Worm (Caenorhabditis elegans): Measurements from ENCODE around the gene F17E5.2.
A peak's percentile ranks its signal among the peaks of the same experiment; 100 is the strongest.

Gene F17E5.2

DNA sequence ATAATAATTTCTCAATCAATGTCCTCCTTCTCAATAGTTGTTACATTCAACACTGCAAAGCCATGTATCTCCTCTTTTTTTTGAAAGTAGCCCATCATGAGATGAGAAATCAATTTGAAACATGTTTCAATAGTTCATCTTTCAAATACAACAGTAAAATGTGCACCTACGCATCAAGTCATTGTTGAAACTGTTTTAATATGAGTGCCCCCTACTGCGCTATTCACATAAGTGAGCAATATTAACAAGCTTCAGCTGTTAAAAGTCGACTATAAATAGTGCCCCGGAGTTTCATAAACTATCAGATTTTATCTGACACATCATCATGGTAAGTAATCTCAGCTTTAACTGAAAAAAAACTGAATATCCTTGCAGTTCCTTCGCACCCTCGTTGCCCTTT is 33.6 kb upstream of the F17E5.2 start, which contains the start of the genes nspc-15 and F19H6.6:
Gene nspc-15, plus strand, starts transcription at position 301 of the 400 bp plus-strand sequence.
Gene F19H6.6, plus strand, starts transcription at position 384 of the 400 bp plus-strand sequence.
- TF ChIP-seq flt-1 (GFP tag; IDR thresholded peaks at IDR 0.05) (no peak), ztf-23 (GFP tag; IDR thresholded peaks at IDR 0.05) (no peak)

DNA sequence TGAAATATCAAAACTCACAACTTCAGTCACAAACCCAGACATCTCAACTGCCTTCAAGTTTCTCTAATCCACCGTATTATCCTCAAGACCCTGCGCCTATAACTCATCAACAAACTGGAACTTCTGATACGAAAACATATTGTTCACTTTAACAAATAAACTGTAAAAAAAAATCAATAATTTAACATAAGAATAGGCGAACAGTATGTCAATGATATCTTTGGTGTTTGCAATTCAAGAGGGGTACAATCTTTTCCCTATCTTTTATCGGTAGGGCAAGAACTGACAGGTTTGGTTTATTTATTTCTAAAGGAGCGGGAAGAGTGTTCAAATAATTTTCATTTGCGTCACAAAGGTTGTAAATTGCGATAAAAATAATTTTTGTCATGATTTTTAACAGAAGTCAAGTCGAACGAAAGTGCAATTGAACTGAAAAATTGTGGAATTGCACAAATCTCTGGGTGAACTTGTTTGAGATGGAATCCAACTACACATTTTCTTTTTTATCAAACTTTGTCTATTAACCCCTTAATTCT is 31.0 kb upstream of the F17E5.2 start:
- TF ChIP-seq flt-1 (GFP tag; IDR thresholded peaks at IDR 0.05) (no peak), cog-1 (tag; optimal IDR thresholded peaks at IDR 0.05) (peak; percentile 87), ztf-29 (GFP tag; IDR thresholded peaks at IDR 0.05) (no peak), klf-2 (GFP tag; conservative IDR thresholded peaks at IDR 0.05) (peak; percentile 44; the same call in 1 of the 2 replicates), ztf-23 (GFP tag; IDR thresholded peaks at IDR 0.05) (0 out of 2 replicates have a peak, but pooled peaks have one; percentile 35), med-1 (GFP tag; optimal IDR thresholded peaks at IDR 0.05; ENCODE audit: insufficient read depth) (peak; percentile 12), ref-1 (GFP tag; conservative IDR thresholded peaks at IDR 0.05) (no peak), tab-1 (GFP tag; IDR thresholded peaks at IDR 0.05) (no peak), T22C8.4 (GFP tag; IDR thresholded peaks at IDR 0.05) (peak; percentile 91)

DNA sequence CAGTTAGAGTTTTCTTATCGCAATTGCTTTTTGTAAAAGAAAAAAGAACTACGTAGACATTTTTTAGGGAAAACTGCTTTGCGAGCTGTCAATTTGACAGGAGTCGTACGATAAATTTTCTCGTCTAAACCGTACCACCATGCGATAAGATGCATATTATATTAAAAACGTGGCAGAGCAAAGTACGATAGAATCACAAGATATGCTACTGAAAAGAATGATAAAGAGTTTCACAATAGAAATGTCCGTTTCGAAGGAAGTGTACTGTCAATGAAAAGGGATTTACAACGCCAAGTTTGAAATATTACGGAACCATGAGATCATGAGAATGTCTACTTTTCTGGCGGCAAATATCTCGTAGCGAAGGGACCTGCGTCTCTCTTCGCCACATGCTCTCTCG is 29.3 kb upstream of the F17E5.2 start, which contains the start of gene F19H6.5:
Gene F19H6.5, minus strand, starts transcription at position 101 of the 400 bp plus-strand sequence.
- no peak for TF ChIP-seq T22C8.4 (GFP tag; IDR thresholded peaks at IDR 0.05)
- no peak for TF ChIP-seq cog-1 (tag; optimal IDR thresholded peaks at IDR 0.05)
- TF ChIP-seq med-1 (GFP tag; optimal IDR thresholded peaks at IDR 0.05; ENCODE audit: insufficient read depth) = no peak
- TF ChIP-seq ztf-29 (GFP tag; IDR thresholded peaks at IDR 0.05) = no peak

DNA sequence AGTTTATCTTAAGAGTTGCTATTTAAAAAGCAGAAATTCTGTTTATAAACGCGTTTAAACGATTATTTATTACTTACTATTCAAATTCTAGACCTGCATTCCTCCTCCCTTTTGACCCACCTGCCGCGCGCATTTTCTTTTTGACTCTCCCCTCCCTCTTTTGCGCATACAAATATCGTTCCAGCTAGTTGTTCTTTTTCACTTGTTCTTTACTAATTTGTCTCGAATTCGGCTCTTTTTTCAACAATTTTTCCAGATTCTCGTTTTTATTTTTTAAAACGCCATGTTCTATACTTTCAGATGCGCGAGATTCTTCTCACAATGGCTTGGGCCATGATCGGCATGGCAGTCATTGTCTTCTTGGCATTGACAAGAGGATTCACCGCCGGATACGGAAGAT is 28.7 kb upstream of the F17E5.2 start, which contains the start of gene F19H6.4:
Gene F19H6.4, plus strand, starts transcription at position 301 of the 400 bp plus-strand sequence.
- no peak for TF ChIP-seq ztf-23 (GFP tag; IDR thresholded peaks at IDR 0.05)
- no peak for TF ChIP-seq med-1 (GFP tag; optimal IDR thresholded peaks at IDR 0.05; ENCODE audit: insufficient read depth)
- no peak for TF ChIP-seq ref-1 (GFP tag; conservative IDR thresholded peaks at IDR 0.05)
- TF ChIP-seq ztf-29 (GFP tag; IDR thresholded peaks at IDR 0.05) = no peak

DNA sequence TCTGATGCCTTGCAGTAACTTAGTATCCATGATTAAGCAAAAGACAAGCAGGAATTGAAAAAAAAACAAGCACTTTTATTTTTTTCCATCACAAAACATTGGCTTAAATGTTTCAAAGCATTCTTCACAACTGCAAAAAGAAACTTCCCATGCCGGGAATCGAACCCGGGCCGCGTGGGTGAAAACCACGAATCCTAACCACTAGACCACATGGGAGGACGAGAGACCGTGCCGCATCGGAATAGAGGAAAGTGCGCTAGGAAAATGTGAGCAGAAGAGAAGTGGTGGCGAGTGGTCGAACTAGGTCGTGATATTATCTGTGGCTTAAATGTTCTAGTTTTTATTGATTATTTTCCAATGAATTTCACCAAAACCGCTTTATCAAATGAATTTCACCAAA is 26.6 kb upstream of the F17E5.2 start:
- TF ChIP-seq cog-1 (tag; optimal IDR thresholded peaks at IDR 0.05) (no peak), ref-1 (GFP tag; conservative IDR thresholded peaks at IDR 0.05) (peak; percentile 58; the same call in 1 of the 2 replicates), med-1 (GFP tag; optimal IDR thresholded peaks at IDR 0.05; ENCODE audit: insufficient read depth) (peak; percentile 21), klf-2 (GFP tag; conservative IDR thresholded peaks at IDR 0.05) (0 out of 2 replicates have a peak, but pooled peaks have one; percentile 34), ztf-23 (GFP tag; IDR thresholded peaks at IDR 0.05) (peak; percentile 85), flt-1 (GFP tag; IDR thresholded peaks at IDR 0.05) (peak; percentile 92), tab-1 (GFP tag; IDR thresholded peaks at IDR 0.05) (peak; percentile 81), T22C8.4 (GFP tag; IDR thresholded peaks at IDR 0.05) (peak; percentile 62), ztf-29 (GFP tag; IDR thresholded peaks at IDR 0.05) (peak; percentile 47; the same call in 1 of the 2 replicates)

DNA sequence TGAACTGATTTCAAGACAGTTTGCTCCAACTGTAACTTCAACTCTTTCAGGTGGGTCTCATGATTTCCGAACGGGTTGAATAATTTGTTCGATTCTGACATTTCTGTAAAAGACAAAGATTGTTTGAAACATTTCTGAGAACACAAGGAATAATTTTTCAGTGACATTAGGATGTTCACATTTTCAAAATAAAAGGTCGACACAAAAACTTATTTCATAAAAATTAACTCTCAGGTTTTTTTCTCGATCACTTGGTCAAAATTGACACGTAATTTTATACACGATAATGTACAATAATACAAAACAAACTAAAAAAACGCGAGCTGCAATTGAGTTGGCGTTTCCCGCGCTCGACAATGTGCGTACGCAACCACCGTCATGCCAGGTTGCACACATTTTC is 22.7 kb upstream of the F17E5.2 start, which contains the start of gene rif-1.2:
Gene rif-1.2, minus strand, starts transcription at position 101 of the 400 bp plus-strand sequence.
- no peak for TF ChIP-seq med-1 (GFP tag; optimal IDR thresholded peaks at IDR 0.05; ENCODE audit: insufficient read depth)
- no peak for TF ChIP-seq ztf-23 (GFP tag; IDR thresholded peaks at IDR 0.05)
- no peak for TF ChIP-seq cog-1 (tag; optimal IDR thresholded peaks at IDR 0.05)
- TF ChIP-seq tab-1 (GFP tag; IDR thresholded peaks at IDR 0.05) = no peak
- TF ChIP-seq flt-1 (GFP tag; IDR thresholded peaks at IDR 0.05) = no peak
- no peak for TF ChIP-seq ztf-29 (GFP tag; IDR thresholded peaks at IDR 0.05)
- no peak for TF ChIP-seq T22C8.4 (GFP tag; IDR thresholded peaks at IDR 0.05)
- no peak for TF ChIP-seq ref-1 (GFP tag; conservative IDR thresholded peaks at IDR 0.05)
- TF ChIP-seq klf-2 (GFP tag; conservative IDR thresholded peaks at IDR 0.05) = no peak

DNA sequence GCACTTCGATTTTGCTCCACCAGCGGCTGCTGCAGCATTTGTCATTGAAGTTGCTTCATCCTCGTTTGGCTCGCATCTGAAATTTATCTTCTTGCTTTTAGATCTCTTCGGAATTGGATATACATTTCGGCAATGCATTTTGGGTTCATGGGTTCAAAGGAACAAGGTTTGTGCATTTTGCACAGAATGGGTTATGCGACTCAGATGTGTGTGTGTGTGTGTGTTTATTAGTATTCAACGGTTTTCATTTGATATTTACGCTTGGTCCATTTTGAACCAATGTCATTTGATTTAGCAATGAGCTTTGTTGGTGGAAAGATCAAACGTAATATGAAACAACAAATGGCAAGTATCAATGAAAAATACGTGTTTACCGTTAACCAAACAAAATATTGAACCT is 18.3 kb upstream of the F17E5.2 start:
- TF ChIP-seq ref-1 (GFP tag; conservative IDR thresholded peaks at IDR 0.05) (no peak), flt-1 (GFP tag; IDR thresholded peaks at IDR 0.05) (no peak), klf-2 (GFP tag; conservative IDR thresholded peaks at IDR 0.05) (no peak), med-1 (GFP tag; optimal IDR thresholded peaks at IDR 0.05; ENCODE audit: insufficient read depth) (no peak), T22C8.4 (GFP tag; IDR thresholded peaks at IDR 0.05) (no peak), tab-1 (GFP tag; IDR thresholded peaks at IDR 0.05) (no peak), ztf-29 (GFP tag; IDR thresholded peaks at IDR 0.05) (no peak), ztf-23 (GFP tag; IDR thresholded peaks at IDR 0.05) (no peak), cog-1 (tag; optimal IDR thresholded peaks at IDR 0.05) (no peak)

DNA sequence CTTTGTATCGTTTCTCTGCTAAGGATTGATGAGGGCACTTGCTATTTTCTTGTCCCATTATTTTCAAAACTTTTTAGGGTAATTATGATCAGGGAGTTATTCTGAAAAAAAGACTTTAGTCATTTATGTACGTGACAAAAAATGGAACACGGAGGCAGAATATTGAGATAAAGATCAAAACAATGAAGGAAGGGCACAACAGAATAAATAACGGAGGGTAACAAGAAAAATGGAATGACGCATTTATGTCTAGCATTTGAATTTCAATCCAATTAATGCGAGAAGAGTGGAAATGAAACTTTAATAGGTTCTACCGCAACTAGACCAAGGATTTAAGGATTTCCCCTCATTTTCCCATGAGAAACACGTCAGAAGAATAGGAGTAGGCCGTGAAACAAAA is 15.8 kb upstream of the F17E5.2 start, which contains the start of gene glb-13:
Gene glb-13, minus strand, starts transcription at position 101 of the 400 bp plus-strand sequence.
- TF ChIP-seq med-1 (GFP tag; optimal IDR thresholded peaks at IDR 0.05; ENCODE audit: insufficient read depth) (no peak), ztf-29 (GFP tag; IDR thresholded peaks at IDR 0.05) (no peak), flt-1 (GFP tag; IDR thresholded peaks at IDR 0.05) (no peak), klf-2 (GFP tag; conservative IDR thresholded peaks at IDR 0.05) (no peak), tab-1 (GFP tag; IDR thresholded peaks at IDR 0.05) (no peak), ref-1 (GFP tag; conservative IDR thresholded peaks at IDR 0.05) (no peak), ztf-23 (GFP tag; IDR thresholded peaks at IDR 0.05) (no peak), T22C8.4 (GFP tag; IDR thresholded peaks at IDR 0.05) (no peak), cog-1 (tag; optimal IDR thresholded peaks at IDR 0.05) (no peak)

DNA sequence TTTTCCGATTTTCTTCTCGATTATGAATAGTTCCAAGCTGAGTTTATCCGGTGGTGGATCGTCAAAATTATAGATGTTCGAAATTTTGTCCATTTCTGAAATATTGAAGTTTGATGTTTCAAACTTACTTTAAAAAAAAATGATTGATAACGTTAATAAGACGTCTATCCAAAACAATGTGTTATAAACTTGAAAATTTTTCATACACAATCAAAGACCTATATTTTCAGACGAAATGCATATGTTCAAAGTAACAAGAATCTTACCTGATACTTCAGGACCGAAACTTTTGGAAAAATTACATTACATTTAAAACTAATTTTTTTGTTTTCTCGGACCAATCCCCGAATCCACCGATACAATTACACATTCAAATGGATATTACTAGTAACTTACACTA is 2.7 kb upstream of the F17E5.2 start, which contains the start of gene nekl-3:
Gene nekl-3, minus strand, starts transcription at position 101 of the 400 bp plus-strand sequence.
- no peak for TF ChIP-seq T22C8.4 (GFP tag; IDR thresholded peaks at IDR 0.05)
- no peak for TF ChIP-seq flt-1 (GFP tag; IDR thresholded peaks at IDR 0.05)
- no peak for TF ChIP-seq tab-1 (GFP tag; IDR thresholded peaks at IDR 0.05)
- TF ChIP-seq klf-2 (GFP tag; conservative IDR thresholded peaks at IDR 0.05) = no peak
- no peak for TF ChIP-seq ztf-23 (GFP tag; IDR thresholded peaks at IDR 0.05)
- TF ChIP-seq cog-1 (tag; optimal IDR thresholded peaks at IDR 0.05) = no peak
- no peak for TF ChIP-seq ztf-29 (GFP tag; IDR thresholded peaks at IDR 0.05)
- no peak for TF ChIP-seq med-1 (GFP tag; optimal IDR thresholded peaks at IDR 0.05; ENCODE audit: insufficient read depth)
- no peak for TF ChIP-seq ref-1 (GFP tag; conservative IDR thresholded peaks at IDR 0.05)

DNA sequence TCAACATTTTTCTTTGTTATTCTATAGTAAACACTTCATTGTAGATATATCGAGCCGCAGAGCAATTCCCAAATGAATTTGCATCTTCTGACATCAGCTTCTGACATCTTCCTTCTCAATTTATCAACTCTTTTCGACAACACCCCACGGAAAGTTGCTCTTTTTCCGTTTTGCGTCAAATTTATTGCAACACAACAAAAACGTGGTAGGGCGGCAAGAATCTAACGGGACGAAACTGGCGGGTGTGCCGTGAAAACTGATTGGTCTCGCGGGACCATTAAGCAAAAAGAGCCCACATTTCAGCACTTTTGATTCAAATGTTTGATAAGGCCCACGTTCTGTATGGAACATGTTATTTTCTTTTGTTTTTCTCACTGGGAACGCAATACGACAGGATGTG is 10.7 kb downstream of the F17E5.2 start:
- no peak for TF ChIP-seq cog-1 (tag; optimal IDR thresholded peaks at IDR 0.05)
- no peak for TF ChIP-seq klf-2 (GFP tag; conservative IDR thresholded peaks at IDR 0.05)
- no peak for TF ChIP-seq tab-1 (GFP tag; IDR thresholded peaks at IDR 0.05)
- TF ChIP-seq ztf-23 (GFP tag; IDR thresholded peaks at IDR 0.05) = no peak
- no peak for TF ChIP-seq ref-1 (GFP tag; conservative IDR thresholded peaks at IDR 0.05)
- no peak for TF ChIP-seq ztf-29 (GFP tag; IDR thresholded peaks at IDR 0.05)
- no peak for TF ChIP-seq med-1 (GFP tag; optimal IDR thresholded peaks at IDR 0.05; ENCODE audit: insufficient read depth)
- TF ChIP-seq flt-1 (GFP tag; IDR thresholded peaks at IDR 0.05) = no peak
